Fruit fly (Drosophila melanogaster) whole organism, larva: ENCODE results near the gene CG12477.

ENCODE experiments used
- noc ChIP-seq: fragments of 200-800 bp; sonication (Bioruptor generic); optimal IDR thresholded peaks from 3 replicates; lab custom pipeline; 2019; ENCODE audit warnings: missing biosample characterization, mild to moderate bottlenecking, missing genetic modification characterization, moderate library complexity

Gene CG12477

DNA sequence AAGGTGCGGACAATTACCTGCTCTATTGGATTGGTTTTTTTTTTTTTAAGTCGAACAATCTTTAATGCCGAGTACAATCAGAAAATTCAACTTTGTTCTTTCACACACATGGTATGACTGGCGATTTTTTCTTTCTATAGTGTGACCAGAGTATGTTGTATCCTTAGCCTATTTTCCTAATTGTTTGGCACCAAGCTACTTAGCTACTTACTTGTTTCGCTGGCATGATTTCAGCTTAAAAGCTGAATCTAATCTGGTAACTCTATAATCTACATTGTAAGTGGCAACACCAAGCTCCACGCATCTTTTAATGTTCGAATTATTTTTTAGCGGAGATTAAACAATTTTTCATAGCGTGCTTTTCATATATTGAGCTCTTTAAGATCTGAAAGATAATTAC lies at the start of gene CG12477:
Gene CG12477, minus strand, starts transcription at position 101 of the 400 bp plus-strand sequence.
- no peak for TF ChIP-seq noc (tag; lab: Kevin White, UChicago)

DNA sequence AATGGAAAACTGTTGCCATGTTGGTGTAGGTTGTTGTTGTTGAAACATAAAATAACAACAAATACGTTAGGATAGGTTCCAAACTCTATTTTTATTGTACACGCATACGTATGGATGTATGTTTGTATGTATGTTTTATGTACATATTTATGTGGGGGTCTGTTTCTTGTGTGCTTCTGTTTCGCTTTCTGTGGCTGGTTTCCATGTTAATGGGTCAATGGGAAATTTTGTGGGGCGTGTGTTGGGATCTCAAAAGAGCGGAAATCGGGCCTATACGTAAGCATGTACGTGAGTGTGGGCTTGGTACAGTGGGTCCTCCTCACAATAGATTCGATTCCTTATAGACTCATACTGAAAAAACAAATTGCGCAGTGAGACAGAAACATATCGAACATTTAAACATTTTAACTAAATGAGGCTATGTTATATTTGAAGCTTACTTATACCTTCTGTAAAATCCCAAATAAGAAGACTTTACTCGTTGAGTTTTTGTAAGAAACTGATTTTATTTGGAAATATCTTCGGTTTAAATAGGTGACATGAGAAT lies 49.0 kb upstream of the CG12477 start:
- TF ChIP-seq noc (tag; lab: Kevin White, UChicago): no peak

DNA sequence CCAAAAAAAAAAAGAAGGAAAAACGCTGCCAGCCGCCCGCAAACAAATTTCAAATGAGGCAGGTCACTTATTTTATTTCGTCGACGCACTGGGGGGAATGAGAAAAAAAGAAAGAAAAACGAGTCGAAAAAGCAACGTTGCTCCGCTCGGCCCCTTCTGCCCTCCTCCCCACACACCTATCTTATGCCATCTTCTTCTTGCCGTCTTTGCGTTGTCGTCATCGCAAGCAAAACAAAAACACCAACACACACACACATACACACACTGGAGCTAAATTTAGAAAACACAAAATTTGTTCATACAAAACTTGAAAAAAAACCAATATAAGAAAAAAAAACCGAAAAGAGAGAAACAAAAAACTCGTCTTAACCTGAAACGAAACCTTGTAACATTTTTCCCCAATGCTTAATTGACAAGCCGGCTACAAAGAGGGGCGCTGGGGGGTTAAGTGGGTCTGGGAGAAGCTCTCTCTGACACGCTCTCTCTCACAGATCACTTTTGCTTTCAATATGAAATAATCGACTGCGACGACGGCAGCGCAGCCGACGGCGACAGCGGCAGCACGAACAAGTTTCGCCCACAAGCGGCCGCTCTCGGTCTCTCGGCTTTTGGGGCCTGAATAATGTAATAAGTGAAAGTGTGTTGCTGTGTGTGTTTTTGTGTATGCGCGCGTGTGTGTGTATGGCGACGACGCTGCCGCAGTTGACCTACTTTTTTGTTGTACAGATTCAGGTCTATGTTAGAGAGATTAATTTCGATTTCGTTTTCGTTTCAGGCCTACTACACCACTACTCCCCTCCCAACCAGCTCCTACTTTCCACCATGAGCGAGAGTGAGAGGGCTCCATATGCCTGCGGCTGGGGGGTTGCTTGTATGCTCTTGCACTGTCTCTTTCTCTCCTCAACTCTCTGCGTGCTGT lies 48.3 kb upstream of the CG12477 start:
- peak; percentile 70 for TF ChIP-seq noc (tag; lab: Kevin White, UChicago)

DNA sequence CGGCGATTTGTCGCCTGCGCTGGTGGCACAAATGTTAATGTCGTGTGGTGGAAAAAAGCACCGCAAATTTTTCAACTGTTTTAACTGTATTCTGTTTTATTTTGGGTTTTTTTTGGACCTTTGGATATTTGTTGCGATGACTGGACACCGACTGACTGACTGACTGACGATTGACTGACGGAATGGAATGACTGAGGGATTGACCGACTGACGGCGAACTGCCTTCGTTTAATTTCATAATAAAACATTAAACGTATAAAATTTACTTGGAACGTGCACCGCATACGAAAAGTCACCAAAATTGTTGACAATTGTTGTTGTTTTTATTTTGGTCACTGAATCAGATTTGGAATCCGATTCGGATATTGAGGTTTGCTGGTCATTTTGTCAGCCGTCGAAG lies 46.7 kb upstream of the CG12477 start:
- TF ChIP-seq noc (tag; lab: Kevin White, UChicago): no peak

DNA sequence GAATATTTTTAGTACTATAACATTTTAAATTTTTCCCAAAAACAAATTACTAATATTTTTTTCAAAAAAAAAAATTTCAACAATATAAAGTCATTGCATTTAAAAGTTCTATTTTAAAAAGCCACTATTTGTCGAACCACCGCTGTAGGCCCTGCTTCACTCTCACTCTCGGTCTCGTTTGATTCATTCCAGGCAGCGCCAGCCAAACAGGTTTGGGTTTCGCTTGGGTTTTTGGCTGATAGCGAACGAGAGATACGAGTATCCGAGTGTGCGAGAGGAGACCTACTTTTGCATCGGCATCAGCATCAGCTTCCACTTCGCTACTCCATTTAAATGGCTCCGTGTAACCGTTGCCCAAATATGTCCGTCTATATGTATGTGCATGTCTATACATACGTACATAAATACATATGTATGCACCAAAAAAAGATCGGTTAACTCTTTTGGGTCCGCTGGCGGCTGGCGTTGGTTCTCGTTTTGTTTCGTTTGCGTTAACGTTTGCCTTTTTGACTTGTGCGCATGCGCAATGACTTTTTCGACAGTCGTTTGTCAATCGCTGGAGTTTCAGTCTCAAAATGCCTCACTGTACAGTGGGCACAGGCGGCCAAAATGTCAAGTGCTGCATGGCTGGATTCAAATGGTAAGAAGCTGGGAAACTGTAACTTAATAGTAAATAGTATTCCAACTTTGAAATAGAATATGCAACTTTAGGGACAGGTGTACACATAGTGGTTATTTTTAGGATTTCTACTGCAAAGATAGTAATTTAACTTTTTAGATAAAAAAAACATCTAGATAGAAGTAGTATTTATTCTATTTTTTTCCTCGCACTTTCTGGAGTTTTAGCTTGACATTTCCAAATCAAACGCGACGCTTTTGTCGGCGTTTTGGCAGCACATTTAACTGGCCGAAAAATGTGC lies 46.0 kb upstream of the CG12477 start:
- peak; percentile 56 for TF ChIP-seq noc (tag; lab: Kevin White, UChicago)

DNA sequence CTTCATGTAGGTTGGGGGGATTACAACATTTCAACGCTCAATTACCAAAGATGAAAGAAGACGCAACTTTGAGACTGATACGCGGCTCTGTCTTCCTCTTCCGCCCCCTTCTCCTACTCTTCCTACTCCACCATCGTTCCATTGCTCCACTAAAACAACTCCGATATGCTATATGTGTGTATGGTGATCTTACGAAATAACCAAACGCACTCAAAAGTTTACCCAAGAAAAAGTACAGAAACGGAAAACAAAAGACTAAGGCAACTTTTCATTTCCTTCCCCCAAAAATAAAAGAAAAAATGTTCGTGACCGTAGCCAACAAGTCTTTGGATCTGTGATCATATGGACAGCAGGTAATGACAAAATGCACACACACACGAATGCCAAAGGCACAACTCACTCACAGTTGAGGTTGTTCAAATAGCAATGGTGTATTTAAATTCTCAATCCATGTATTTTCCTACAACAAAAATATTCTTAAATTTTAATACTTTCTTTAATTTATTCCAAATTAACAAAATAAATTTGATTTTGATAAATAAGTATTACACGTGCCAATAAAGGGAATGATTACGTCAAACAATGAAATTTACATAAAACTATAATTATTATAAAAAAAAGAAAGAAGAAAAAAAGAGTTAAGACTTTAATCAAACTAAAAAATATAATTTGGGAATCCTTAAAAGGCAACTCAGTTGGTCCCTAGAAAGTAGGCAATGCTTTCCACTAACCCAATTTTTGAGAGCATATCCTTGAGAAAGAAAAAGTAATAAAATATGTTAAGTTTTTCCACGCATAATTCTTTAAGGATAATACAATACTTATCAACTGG lies 45.1 kb upstream of the CG12477 start:
- no peak for TF ChIP-seq noc (tag; lab: Kevin White, UChicago)

DNA sequence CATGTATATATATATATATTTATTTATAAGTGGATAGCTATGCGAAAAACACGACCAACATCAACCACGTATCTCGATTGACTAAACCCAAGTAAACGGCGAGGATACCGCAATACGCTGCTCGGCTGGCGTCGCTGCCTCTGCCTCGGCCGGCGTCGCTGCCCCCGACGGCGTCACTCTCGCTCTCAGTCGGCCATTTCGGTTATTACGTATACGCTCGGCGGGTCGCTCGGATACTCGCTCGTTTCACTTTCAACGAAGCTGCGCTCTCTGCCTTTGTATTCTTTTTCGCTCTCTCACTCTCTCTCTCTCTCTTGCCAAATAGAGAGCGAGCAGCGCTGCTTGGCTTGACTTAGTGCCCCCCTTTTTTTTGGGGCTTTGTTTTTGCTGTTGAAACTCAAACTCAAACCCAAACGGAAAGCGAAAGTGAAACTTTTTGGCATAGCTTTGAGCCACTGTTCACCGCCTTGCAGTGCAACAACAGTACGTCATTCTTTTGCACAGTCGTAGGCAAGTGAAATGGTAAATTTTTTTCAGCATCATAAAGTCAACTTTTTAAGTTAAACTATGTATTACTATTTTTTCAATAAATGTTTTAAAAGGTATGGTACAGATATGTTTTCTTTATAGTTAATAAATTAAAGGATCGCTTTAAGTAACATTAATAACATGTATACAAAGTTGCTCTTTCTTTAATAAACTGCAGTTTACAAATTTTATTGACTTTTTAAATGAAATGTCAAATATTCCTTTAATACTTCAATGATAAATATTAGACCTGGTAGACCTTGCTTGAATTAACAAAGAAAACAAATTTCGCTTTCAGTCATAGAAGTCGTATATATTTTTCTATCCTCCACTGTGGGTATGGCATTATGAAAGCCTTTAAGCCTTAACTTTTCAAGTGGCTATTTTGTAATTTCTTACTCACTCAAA lies 42.9 kb upstream of the CG12477 start:
- no peak for TF ChIP-seq noc (tag; lab: Kevin White, UChicago)

DNA sequence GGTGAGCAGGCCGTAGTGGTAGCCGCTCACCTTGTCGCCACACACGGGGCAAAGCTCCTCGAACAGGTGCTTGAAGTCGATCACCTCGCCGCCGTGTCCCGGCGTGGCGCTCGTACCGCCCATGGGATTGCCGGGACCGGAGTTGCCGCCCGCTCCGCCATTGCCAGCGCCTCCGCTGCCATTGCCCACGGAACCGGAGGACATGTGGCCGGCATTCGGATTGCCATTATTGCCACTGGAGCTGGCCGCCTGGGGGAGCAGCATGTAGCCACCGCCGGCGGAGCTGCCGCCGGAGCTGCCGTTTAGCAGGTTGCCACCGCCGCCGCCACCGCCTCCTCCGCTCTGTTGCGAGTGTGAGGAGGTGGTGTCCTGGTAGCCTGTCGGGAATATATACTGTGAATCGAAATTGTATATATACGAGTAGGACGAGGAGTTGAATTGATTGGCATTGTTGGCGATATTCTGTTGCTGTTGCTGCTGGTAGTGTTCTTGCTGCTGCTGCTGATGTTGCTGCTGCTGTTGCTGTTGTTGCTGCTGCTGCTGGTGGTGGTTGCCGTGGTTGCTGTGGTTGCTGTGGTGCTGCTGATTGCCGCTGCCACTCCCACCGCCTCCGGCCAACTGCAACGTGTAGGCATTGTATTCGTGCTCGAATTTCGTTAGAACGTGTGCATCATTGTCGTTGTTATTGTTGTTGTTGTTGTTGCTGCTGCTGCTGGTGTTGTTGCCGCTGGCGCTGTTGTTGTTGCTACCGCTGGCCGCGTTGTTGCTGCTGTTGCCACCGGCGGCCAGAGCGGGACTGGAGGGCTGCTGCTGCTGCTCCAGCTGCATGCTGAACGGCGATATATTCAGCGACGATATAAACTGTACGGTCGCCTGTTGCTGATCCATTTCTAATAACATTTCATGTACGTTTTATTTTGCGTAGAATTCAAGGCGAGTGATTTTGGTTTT lies 40.7 kb upstream of the CG12477 start:
- no peak for TF ChIP-seq noc (tag; lab: Kevin White, UChicago)

DNA sequence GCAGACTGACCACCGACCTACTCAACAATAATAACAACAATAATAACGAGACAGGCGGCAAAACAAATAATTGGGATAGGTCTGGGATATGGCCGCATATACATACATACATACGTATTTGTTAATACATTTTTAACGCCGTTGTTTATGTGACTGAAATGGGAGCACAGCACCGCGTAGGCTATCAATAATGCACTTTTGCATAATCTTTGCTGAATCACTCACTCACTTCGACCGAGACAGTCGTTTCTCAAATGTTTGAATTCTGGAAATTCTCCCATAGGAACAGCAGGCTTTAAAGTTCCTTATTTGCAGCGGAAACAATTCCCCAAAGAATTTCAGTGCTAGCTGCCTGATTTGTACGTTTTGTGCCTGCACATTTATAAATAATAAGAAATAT lies 38.7 kb upstream of the CG12477 start:
- TF ChIP-seq noc (tag; lab: Kevin White, UChicago): no peak

DNA sequence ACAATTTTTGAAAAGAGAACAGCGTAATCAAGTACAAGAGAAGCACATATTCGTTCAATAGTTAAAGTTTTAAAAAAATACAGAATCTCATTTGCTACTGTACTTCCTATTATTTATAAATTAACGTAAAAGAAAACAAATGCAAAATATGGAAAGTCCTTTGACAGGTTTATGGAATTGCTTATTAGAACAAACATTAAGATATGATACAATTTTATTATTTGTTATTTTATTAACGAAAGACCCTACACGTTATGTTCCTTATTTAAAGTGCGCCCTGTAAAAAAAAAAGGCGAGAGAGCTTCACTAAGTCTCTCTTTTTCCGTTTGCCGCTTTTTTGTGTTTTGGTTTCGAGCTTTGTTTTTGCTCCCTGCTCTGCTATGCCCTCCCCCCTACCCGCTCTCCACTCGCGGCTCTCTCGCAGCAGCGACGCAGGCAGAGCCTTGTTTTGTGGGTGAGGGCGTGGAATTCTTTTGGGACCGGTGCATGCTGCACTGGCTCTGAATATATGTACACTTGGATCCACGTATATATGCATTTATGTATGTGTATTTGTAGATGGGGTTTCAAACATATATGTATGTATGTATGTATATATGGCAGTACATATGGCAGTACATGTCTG lies 37.5 kb upstream of the CG12477 start:
- TF ChIP-seq noc (tag; lab: Kevin White, UChicago): no peak

DNA sequence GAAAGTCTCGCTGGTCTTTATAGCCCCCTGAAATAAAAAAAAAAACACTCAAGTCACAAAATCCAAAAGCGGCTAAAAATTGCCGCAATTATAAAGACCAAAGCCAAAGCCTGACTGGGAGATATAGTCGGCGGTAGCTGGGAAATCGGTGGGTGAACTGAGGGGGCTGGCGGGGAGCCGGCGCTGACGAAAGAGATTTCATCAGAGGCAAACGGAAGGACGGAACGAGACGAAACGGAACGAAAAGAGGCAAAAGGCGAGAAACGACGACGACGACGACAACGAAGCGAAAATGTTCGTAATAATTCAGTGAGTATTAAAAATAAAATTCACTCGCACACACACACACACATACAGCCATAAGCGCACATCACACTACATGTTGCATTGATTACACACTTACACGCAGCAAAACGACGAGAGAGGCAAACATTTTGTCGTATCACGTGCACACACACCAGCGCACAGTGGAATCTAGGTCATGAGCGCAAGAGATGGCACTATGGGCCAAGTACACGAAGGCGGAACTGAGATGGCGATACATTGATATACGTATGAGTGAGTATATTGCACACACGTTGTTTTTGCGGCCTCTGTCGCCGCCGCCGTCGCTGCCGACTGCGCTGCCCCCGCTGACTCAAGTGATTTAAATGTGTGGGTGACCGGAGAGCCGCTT lies 36.0 kb upstream of the CG12477 start:
- peak; percentile 18 for TF ChIP-seq noc (tag; lab: Kevin White, UChicago)
